Worm (Caenorhabditis elegans) whole organism, midembryonic: ENCODE results near the gene T08H10.3.

Experiments
- T22C8.4 ChIP-seq: fragments of 200-800 bp; sonication (Bioruptor generic); IDR thresholded peaks from 2 replicates; pipeline ENCODE4 v1.3.6; 2022; ENCODE audit warnings: missing genetic modification characterization, missing compliant biosample characterization
- cog-1 ChIP-seq: sonication (generic microtip); optimal IDR thresholded peaks from 2 replicates; lab custom pipeline; 2016; ENCODE audit warnings: missing genetic modification characterization, missing compliant biosample characterization
- flt-1 ChIP-seq: fragments of 200-800 bp; sonication (Bioruptor generic); IDR thresholded peaks from 2 replicates; pipeline ENCODE4 v1.3.6; 2022; ENCODE audit warnings: missing genetic modification characterization, missing compliant biosample characterization
- klf-2 ChIP-seq: fragments of 200-800 bp; sonication (Bioruptor generic); conservative IDR thresholded peaks from 2 replicates; pipeline ENCODE4 v1.3.6; 2022; ENCODE audit warnings: missing genetic modification reagents, missing genetic modification characterization, missing compliant biosample characterization
- tab-1 ChIP-seq: fragments of 200-800 bp; sonication (Bioruptor generic); IDR thresholded peaks from 2 replicates; pipeline ENCODE4 v1.3.6; 2022; ENCODE audit warnings: missing genetic modification characterization, missing compliant biosample characterization

ce11 chrV:4450523-4451089 lies 20.6 kb upstream of the T08H10.3 start, which contains the start of gene rft-2:
- no peak for TF ChIP-seq tab-1 (GFP tag; lab: Robert Waterston, UW)
- no peak for TF ChIP-seq cog-1 (tag; lab: Kevin White, UChicago)
- no peak for TF ChIP-seq flt-1 (GFP tag; lab: Robert Waterston, UW)
- no peak for TF ChIP-seq T22C8.4 (GFP tag; lab: Robert Waterston, UW)
- no peak for TF ChIP-seq klf-2 (GFP tag; lab: Robert Waterston, UW)
